Worm (Caenorhabditis elegans): ENCODE data around the gene C33D9.8.

C33D9.8 gene

ce11 chrIV:8745591-8746302, 40.8 kb downstream of the C33D9.8 start, which contains the start of the genes F20C5.7 and parg-1:
TSS of gene F20C5.7 (minus strand) at chrIV:8745691.
TSS of gene parg-1 (plus strand) at chrIV:8746252.
- TF ChIP-seq ztf-11 (tag; optimal IDR thresholded peaks at IDR 0.05) (no peak), unc-39 (tag; optimal IDR thresholded peaks at IDR 0.05) (no peak), cnd-1 (tag; optimal IDR thresholded peaks at IDR 0.05) (no peak), lsy-2 (tag; optimal IDR thresholded peaks at IDR 0.05) (no peak), ceh-43 (GFP tag; optimal IDR thresholded peaks at IDR 0.05) (no peak), sem-2 (GFP tag; optimal IDR thresholded peaks at IDR 0.05) (no peak), blmp-1 (tag; optimal IDR thresholded peaks at IDR 0.05) (no peak), tbx-8 (GFP tag; optimal IDR thresholded peaks at IDR 0.05) (no peak), flh-1 (GFP tag; optimal IDR thresholded peaks at IDR 0.05) (no peak), mab-5 (tag; optimal IDR thresholded peaks at IDR 0.05) (no peak), nhr-28 (tag; optimal IDR thresholded peaks at IDR 0.05) (no peak), nhr-2 (tag; optimal IDR thresholded peaks at IDR 0.05) (no peak), mls-2 (tag; optimal IDR thresholded peaks at IDR 0.05) (no peak)

DNA sequence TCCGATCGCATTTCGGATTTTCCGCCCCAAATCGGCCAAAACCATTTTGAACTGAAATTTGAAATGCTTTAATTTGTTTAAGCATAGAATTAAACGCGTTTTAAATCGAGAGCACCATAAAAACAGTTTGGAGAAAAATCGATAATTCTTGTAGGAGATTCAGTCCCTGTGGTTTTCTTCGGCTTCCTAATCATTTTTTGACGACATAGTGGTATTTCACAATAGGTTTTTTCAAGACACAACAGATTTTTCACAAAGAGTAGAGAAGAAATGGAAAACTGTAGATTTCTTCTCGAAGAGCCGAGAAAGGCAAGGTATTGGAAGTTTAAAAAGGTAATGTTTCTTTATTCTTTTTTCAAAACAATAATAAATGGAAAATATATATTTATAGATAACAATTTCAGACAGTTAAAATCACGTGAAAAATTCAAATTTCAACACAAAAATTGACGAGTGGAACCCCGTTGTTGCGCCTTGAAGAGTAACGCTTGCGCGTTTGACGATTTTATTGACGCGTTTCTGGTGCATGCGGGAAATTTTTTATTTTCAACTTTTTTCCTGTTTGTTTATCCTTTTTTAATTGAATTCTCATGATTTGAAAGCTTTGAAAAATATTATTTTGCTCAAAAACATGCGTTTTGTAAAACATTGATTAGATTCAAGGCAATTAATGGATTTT, 42.8 kb downstream of the C33D9.8 start, which contains the start of gene F21D5.7:
Gene F21D5.7 (minus strand): TSS at position 51 of the 679 bp plus-strand sequence.
- TF ChIP-seq unc-120 (tag; optimal IDR thresholded peaks at IDR 0.05; ENCODE audit: poor library complexity, severe bottlenecking): no peak
- no peak for TF ChIP-seq blmp-1 (tag; optimal IDR thresholded peaks at IDR 0.05)
- no peak for TF ChIP-seq hlh-1 (tag; optimal IDR thresholded peaks at IDR 0.05)
- TF ChIP-seq ces-1 (GFP tag; optimal IDR thresholded peaks at IDR 0.05): peak; percentile 28
- TF ChIP-seq sem-2 (GFP tag; optimal IDR thresholded peaks at IDR 0.05): no peak
- no peak for TF ChIP-seq nhr-2 (tag; optimal IDR thresholded peaks at IDR 0.05)
- TF ChIP-seq pha-4 (tag; optimal IDR thresholded peaks at IDR 0.05): peak; percentile 36
- TF ChIP-seq tbx-8 (GFP tag; optimal IDR thresholded peaks at IDR 0.05): no peak
- no peak for TF ChIP-seq ceh-83 (GFP tag; optimal IDR thresholded peaks at IDR 0.05)
- TF ChIP-seq M03D4.4 (tag; optimal IDR thresholded peaks at IDR 0.05): no peak
- no peak for TF ChIP-seq unc-39 (tag; optimal IDR thresholded peaks at IDR 0.05)
- peak; percentile 65 for TF ChIP-seq lsy-2 (tag; optimal IDR thresholded peaks at IDR 0.05)
- TF ChIP-seq ztf-11 (tag; optimal IDR thresholded peaks at IDR 0.05): no peak
- TF ChIP-seq bed-3 (GFP tag; optimal IDR thresholded peaks at IDR 0.05): no peak
- TF ChIP-seq ham-2 (GFP tag; optimal IDR thresholded peaks at IDR 0.05): no peak
- TF ChIP-seq elt-3 (tag; optimal IDR thresholded peaks at IDR 0.05): no peak
- TF ChIP-seq elt-1 (tag; optimal IDR thresholded peaks at IDR 0.05; ENCODE audit: borderline replicate concordance, insufficient read depth): no peak
- TF ChIP-seq nhr-12 (tag; optimal IDR thresholded peaks at IDR 0.05): no peak
- no peak for TF ChIP-seq mls-2 (tag; optimal IDR thresholded peaks at IDR 0.05)
- no peak for TF ChIP-seq cnd-1 (tag; optimal IDR thresholded peaks at IDR 0.05)
- TF ChIP-seq nhr-76 (tag; optimal IDR thresholded peaks at IDR 0.05): no peak
- TF ChIP-seq nhr-237 (tag; optimal IDR thresholded peaks at IDR 0.05): peak; percentile 33
- no peak for TF ChIP-seq zip-8 (tag; optimal IDR thresholded peaks at IDR 0.05)
- no peak for TF ChIP-seq ceh-39 (tag; optimal IDR thresholded peaks at IDR 0.05)
- TF ChIP-seq ceh-43 (GFP tag; optimal IDR thresholded peaks at IDR 0.05): no peak
- peak; percentile 49 for TF ChIP-seq mep-1 (tag; optimal IDR thresholded peaks at IDR 0.05)
- no peak for TF ChIP-seq nhr-28 (tag; optimal IDR thresholded peaks at IDR 0.05)
- peak; percentile 31 for TF ChIP-seq sptf-1 (tag; optimal IDR thresholded peaks at IDR 0.05)
- TF ChIP-seq unc-62 (GFP tag; optimal IDR thresholded peaks at IDR 0.05): no peak
- TF ChIP-seq mab-5 (tag; optimal IDR thresholded peaks at IDR 0.05): no peak
- TF ChIP-seq drap-1 (GFP tag; optimal IDR thresholded peaks at IDR 0.05): no peak
- TF ChIP-seq lin-13 (tag; optimal IDR thresholded peaks at IDR 0.05): peak; percentile 1
- no peak for TF ChIP-seq snpc-4 (tag; optimal IDR thresholded peaks at IDR 0.05)
- no peak for TF ChIP-seq lin-32 (GFP tag; optimal IDR thresholded peaks at IDR 0.05)

DNA sequence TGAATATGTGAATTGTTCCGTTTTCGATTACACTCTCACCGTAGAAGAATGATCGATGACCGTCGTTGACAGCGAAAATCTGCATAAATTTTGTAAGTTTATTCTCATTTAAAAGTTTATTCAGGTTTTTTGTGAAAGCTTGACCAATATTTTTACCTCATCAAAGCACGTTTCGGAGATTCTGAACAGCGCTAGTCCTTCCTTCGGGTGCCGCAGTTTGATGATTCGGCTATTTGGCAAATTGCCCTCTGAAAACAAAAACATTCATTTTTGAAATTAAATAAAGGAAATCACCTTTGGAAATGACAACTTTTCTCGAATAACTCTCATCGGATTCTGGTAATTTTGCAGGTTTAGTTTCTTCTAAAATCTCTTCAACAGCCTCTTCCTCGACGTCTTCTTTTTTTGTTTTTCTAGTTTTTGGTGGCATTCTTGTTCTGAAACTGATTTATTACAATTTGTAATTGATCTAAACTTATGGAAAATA, 45.6 kb downstream of the C33D9.8 start, which contains the start of gene F21D5.6:
Gene F21D5.6 (minus strand): TSS at position 437 of the 487 bp plus-strand sequence.
- TF ChIP-seq unc-120 (tag; optimal IDR thresholded peaks at IDR 0.05; ENCODE audit: poor library complexity, severe bottlenecking): no peak
- TF ChIP-seq nhr-28 (tag; optimal IDR thresholded peaks at IDR 0.05): no peak
- no peak for TF ChIP-seq sptf-1 (tag; optimal IDR thresholded peaks at IDR 0.05)
- no peak for TF ChIP-seq elt-1 (tag; optimal IDR thresholded peaks at IDR 0.05; ENCODE audit: borderline replicate concordance, insufficient read depth)
- no peak for TF ChIP-seq hlh-1 (tag; optimal IDR thresholded peaks at IDR 0.05)
- TF ChIP-seq bed-3 (GFP tag; optimal IDR thresholded peaks at IDR 0.05): no peak
- no peak for TF ChIP-seq pha-4 (tag; optimal IDR thresholded peaks at IDR 0.05)
- TF ChIP-seq unc-62 (GFP tag; optimal IDR thresholded peaks at IDR 0.05): no peak
- TF ChIP-seq elt-3 (tag; optimal IDR thresholded peaks at IDR 0.05): no peak
- TF ChIP-seq lsy-2 (tag; optimal IDR thresholded peaks at IDR 0.05): no peak
